Fruit fly (Drosophila melanogaster): ENCODE results near the gene CG7990.

DNA sequence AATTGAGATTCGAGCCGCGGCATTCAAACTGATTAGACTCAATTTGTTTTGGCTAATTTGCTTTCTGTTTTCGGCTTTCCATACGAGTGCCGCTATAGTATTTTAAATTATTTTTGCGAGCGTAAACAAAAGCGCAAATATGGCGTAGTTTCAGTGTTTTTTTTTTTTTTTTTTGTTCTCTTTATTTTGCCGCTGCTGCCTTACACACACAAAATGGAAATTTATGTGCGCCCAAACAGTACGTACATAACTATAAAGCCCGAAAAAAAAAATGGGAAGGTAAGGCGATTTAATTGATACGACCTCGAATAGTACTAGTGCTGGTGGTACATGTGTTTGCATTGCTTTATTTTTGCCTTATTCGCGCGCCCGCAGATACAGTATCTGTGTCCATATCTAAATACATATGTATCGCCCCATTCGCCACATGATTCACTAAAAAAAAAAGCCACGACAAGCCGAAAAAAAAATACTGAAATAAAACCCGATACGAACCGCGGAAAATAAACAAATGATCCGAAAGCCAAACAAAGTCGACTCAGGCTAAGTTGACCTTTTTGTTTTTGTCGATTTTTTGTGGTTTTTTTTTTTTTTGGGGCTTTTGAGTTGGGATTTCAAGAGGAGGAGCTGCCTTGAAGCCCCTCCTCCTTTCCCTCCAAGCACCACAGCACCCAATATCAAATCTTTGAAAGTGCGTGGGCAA lies 53.7 kb downstream of the CG7990 start:
- TF ChIP-seq woc (GFP tag; optimal IDR thresholded peaks at IDR 0.05), result no peak
- no peak for TF ChIP-seq Mio (GFP tag; optimal IDR thresholded peaks at IDR 0.05)
- TF ChIP-seq sv (GFP tag; optimal IDR thresholded peaks at IDR 0.05), result no peak
- no peak for TF ChIP-seq brk (GFP tag; optimal IDR thresholded peaks at IDR 0.05)
- peak; percentile 6 for TF ChIP-seq psq (GFP tag; optimal IDR thresholded peaks at IDR 0.05)
- TF ChIP-seq Vsx2 (GFP tag; optimal IDR thresholded peaks at IDR 0.05; ENCODE audit: partially characterized antibody), result peak; percentile 39
- TF ChIP-seq GATAd (GFP tag; optimal IDR thresholded peaks at IDR 0.05), result no peak
- TF ChIP-seq fru (GFP tag; optimal IDR thresholded peaks at IDR 0.05), result no peak
- no peak for TF ChIP-seq dl (GFP tag; optimal IDR thresholded peaks at IDR 0.05; ENCODE audit: insufficient read depth in 1 of 2, partially characterized antibody in 2 of 2)
- no peak for TF ChIP-seq lola (GFP tag; optimal IDR thresholded peaks at IDR 0.05)
- no peak for TF ChIP-seq Hr83 (GFP tag; optimal IDR thresholded peaks at IDR 0.05; ENCODE audit: poor library complexity, severe bottlenecking)
